Fruit fly (Drosophila melanogaster) whole organism: ENCODE data around the gene feo.

Source experiments
- CG8478 ChIP-seq: fragments of >200 bp; optimal IDR thresholded peaks from 2 replicates; lab custom pipeline; 2018; ENCODE audit warnings: inconsistent platforms
- Dll ChIP-seq: fragments of >200 bp; optimal IDR thresholded peaks from 2 replicates; lab custom pipeline; 2017
- EcR ChIP-seq, 2 experiments: fragments of >200 bp; optimal IDR thresholded peaks; 2 replicates each; lab custom pipeline; 2017; ENCODE audit warnings: missing biosample characterization in 2 of 2, missing genetic modification characterization in 2 of 2, missing genetic modification reagents in 2 of 2
- pan ChIP-seq: fragments of >200 bp; optimal IDR thresholded peaks from 2 replicates; lab custom pipeline; 2017
- psq ChIP-seq: fragments of >200 bp; optimal IDR thresholded peaks from 2 replicates; lab custom pipeline; 2017
- usp ChIP-seq: fragments of >200 bp; optimal IDR thresholded peaks from 2 replicates; lab custom pipeline; 2017; ENCODE audit warnings: missing biosample characterization, missing genetic modification characterization, mixed read lengths

The feo gene

dm6 chrX:10876451-10876850, 21.8 kb upstream of the feo start:
- no peak for TF ChIP-seq EcR (GFP tag; optimal IDR thresholded peaks at IDR 0.05; lab: Kevin White, UChicago)
- TF ChIP-seq Dll (lab: Kevin White, UChicago): no peak
- no peak for TF ChIP-seq CG8478 (lab: Kevin White, UChicago)
- no peak for TF ChIP-seq pan (lab: Kevin White, UChicago)
- no peak for TF ChIP-seq usp (GFP tag; lab: Kevin White, UChicago)
- no peak for TF ChIP-seq psq (lab: Kevin White, UChicago)

- no peak for TF ChIP-seq usp (GFP tag; lab: Kevin White, UChicago)
- TF ChIP-seq CG8478 (lab: Kevin White, UChicago): no peak
- TF ChIP-seq psq (lab: Kevin White, UChicago): no peak
- TF ChIP-seq pan (lab: Kevin White, UChicago): no peak
- no peak for TF ChIP-seq Dll (lab: Kevin White, UChicago)
- TF ChIP-seq EcR (GFP tag; optimal IDR thresholded peaks at IDR 0.05; lab: Kevin White, UChicago): no peak
These were observed 14.4 kb upstream of the feo start, which contains the start of gene CG2157 for dm6 chrX:10869045-10869444. Gene CG2157, plus strand, starts transcription at chrX:10869284.

- TF ChIP-seq CG8478 (lab: Kevin White, UChicago) (no peak), Dll (lab: Kevin White, UChicago) (no peak), psq (lab: Kevin White, UChicago) (no peak), pan (lab: Kevin White, UChicago) (no peak), usp (GFP tag; lab: Kevin White, UChicago) (no peak), EcR (GFP tag; optimal IDR thresholded peaks at IDR 0.05; lab: Kevin White, UChicago) (no peak)
These were observed 13.0 kb upstream of the feo start for dm6 chrX:10867692-10868091.

- TF ChIP-seq psq (lab: Kevin White, UChicago) (no peak), EcR (GFP tag; optimal IDR thresholded peaks at IDR 0.05; lab: Kevin White, UChicago) (no peak), CG8478 (lab: Kevin White, UChicago) (no peak), Dll (lab: Kevin White, UChicago) (no peak), pan (lab: Kevin White, UChicago) (no peak), usp (GFP tag; lab: Kevin White, UChicago) (no peak)
These were observed 11.1 kb upstream of the feo start for dm6 chrX:10865580-10866331.

dm6 chrX:10857853-10858252, 3.2 kb upstream of the feo start:
- TF ChIP-seq CG8478 (lab: Kevin White, UChicago) (peak; percentile 67), EcR (GFP tag; optimal IDR thresholded peaks at IDR 0.05; lab: Kevin White, UChicago) (no peak), psq (lab: Kevin White, UChicago) (no peak), pan (lab: Kevin White, UChicago) (no peak)

- TF ChIP-seq EcR (GFP tag; optimal IDR thresholded peaks at IDR 0.05; lab: Kevin White, UChicago): no peak
- TF ChIP-seq usp (GFP tag; lab: Kevin White, UChicago): no peak
- no peak for TF ChIP-seq pan (lab: Kevin White, UChicago)
- no peak for TF ChIP-seq psq (lab: Kevin White, UChicago)
- no peak for TF ChIP-seq CG8478 (lab: Kevin White, UChicago)
- TF ChIP-seq Dll (lab: Kevin White, UChicago): no peak
These were observed 2.7 kb upstream of the feo start, which contains the start of the genes sofe and CG2186 for dm6 chrX:10857376-10857775. Gene sofe, minus strand, starts transcription at chrX:10857413. Gene CG2186, plus strand, starts transcription at chrX:10857655.

- TF ChIP-seq Dll (lab: Kevin White, UChicago) (no peak), EcR (GFP tag; optimal IDR thresholded peaks at IDR 0.05; lab: Kevin White, UChicago) (no peak), psq (lab: Kevin White, UChicago) (no peak), pan (lab: Kevin White, UChicago) (no peak), usp (GFP tag; lab: Kevin White, UChicago) (no peak), CG8478 (lab: Kevin White, UChicago) (no peak)
These were observed 6.1 kb downstream of the feo start, which contains the start of gene CG2202 for dm6 chrX:10848565-10848964. Gene CG2202, plus strand, starts transcription at chrX:10848757.

- TF ChIP-seq Dll (lab: Kevin White, UChicago) (no peak), usp (GFP tag; lab: Kevin White, UChicago) (no peak), EcR (GFP tag; optimal IDR thresholded peaks at IDR 0.05; lab: Kevin White, UChicago) (no peak), pan (lab: Kevin White, UChicago) (no peak), CG8478 (lab: Kevin White, UChicago) (no peak)
These were observed 7.2 kb downstream of the feo start for dm6 chrX:10847447-10847846.

- TF ChIP-seq usp (GFP tag; lab: Kevin White, UChicago): no peak
- no peak for TF ChIP-seq Dll (lab: Kevin White, UChicago)
- no peak for TF ChIP-seq pan (lab: Kevin White, UChicago)
- no peak for TF ChIP-seq psq (lab: Kevin White, UChicago)
- TF ChIP-seq EcR (GFP tag; optimal IDR thresholded peaks at IDR 0.05; lab: Kevin White, UChicago): no peak
- no peak for TF ChIP-seq CG8478 (lab: Kevin White, UChicago)
These were observed 7.4 kb downstream of the feo start, which contains the start of gene Pgls for dm6 chrX:10847436-10847446. Gene Pgls, plus strand, starts transcription at chrX:10847438.

dm6 chrX:10846972-10847435, 7.7 kb downstream of the feo start, which contains the start of gene sbr:
Gene sbr, minus strand, starts transcription at chrX:10847092.
- TF ChIP-seq pan (lab: Kevin White, UChicago): no peak
- TF ChIP-seq CG8478 (lab: Kevin White, UChicago): no peak
- TF ChIP-seq psq (lab: Kevin White, UChicago): no peak
- no peak for TF ChIP-seq EcR (GFP tag; optimal IDR thresholded peaks at IDR 0.05; lab: Kevin White, UChicago)
- TF ChIP-seq Dll (lab: Kevin White, UChicago): no peak
- TF ChIP-seq usp (GFP tag; lab: Kevin White, UChicago): no peak

dm6 chrX:10845256-10845655, 9.4 kb downstream of the feo start:
- TF ChIP-seq pan (lab: Kevin White, UChicago) (no peak), psq (lab: Kevin White, UChicago) (no peak), Dll (lab: Kevin White, UChicago) (no peak), CG8478 (lab: Kevin White, UChicago) (no peak), EcR (GFP tag; optimal IDR thresholded peaks at IDR 0.05; lab: Kevin White, UChicago) (no peak), usp (GFP tag; lab: Kevin White, UChicago) (no peak)
